Worm (Caenorhabditis elegans): ENCODE data around the gene K10C9.4.

Gene K10C9.4

DNA sequence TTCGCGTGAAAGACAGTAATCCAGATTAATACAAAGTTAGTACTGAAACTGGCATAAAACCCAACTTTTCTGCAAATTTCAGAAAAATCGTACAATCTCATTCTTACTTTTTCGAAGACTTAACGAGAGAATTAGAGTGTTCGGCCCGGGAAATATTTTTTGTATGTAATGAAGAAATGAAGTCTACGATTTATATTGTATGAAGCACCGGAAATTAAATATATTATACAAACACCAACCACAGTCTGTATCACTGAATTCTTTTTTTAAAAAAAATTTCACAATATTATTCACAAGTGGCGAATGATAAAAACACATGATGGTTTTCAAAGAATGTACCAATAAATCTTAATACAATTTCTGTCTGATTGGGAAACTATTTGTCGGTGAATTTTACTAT, 11.7 kb upstream of the K10C9.4 start, which contains the start of gene str-67:
Gene str-67, minus strand, starts transcription at position 101 of the 400 bp plus-strand sequence.
- TF ChIP-seq tbx-11 (GFP tag; IDR thresholded peaks at IDR 0.05), result no peak
- no peak for TF ChIP-seq hmg-4 (GFP tag; optimal IDR thresholded peaks at IDR 0.05)
- TF ChIP-seq flt-1 (GFP tag; IDR thresholded peaks at IDR 0.05), result no peak
- TF ChIP-seq aly-1 (tag; optimal IDR thresholded peaks at IDR 0.05), result no peak
- no peak for TF ChIP-seq scrt-1 (GFP tag; IDR thresholded peaks at IDR 0.05)
- no peak for TF ChIP-seq hnd-1 (tag; optimal IDR thresholded peaks at IDR 0.05)
- no peak for TF ChIP-seq tbx-37 (GFP tag; conservative IDR thresholded peaks at IDR 0.05)
- TF ChIP-seq ceh-13 (GFP tag; optimal IDR thresholded peaks at IDR 0.05), result no peak
- TF ChIP-seq ceh-36 (tag; optimal IDR thresholded peaks at IDR 0.05), result no peak
- no peak for TF ChIP-seq hmbx-1 (tag; optimal IDR thresholded peaks at IDR 0.05)
- TF ChIP-seq sea-1 (GFP tag; conservative IDR thresholded peaks at IDR 0.05), result no peak
- TF ChIP-seq B0310.2 (tag; optimal IDR thresholded peaks at IDR 0.05), result no peak
- TF ChIP-seq F13C5.2 (tag; optimal IDR thresholded peaks at IDR 0.05), result no peak
- TF ChIP-seq ets-7 (tag; optimal IDR thresholded peaks at IDR 0.05), result no peak
- no peak for TF ChIP-seq tra-4 (tag; optimal IDR thresholded peaks at IDR 0.05)
- TF ChIP-seq pes-1 (GFP tag; IDR thresholded peaks at IDR 0.05), result no peak
- no peak for TF ChIP-seq ama-1 (optimal IDR thresholded peaks at IDR 0.05)

DNA sequence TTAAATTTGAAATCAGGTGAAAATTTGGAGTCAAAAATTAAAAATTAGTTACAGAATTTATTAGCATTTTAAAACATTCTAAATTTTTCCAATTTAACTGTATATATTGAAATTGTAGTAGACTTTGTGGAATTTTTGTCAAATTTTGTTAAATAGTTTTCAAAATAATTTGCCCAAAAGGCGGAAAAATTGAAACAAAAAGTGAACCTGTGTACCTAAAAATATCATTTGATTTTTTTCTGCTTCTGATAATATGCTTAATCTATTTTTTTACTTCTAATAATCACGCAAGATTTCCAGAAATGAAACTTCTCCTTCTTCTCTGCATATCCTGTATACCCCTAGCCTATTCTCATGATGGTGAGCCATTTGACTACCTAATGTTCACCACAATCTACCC, 8.5 kb upstream of the K10C9.4 start, which contains the start of gene rnst-2:
Gene rnst-2, plus strand, starts transcription at position 301 of the 400 bp plus-strand sequence.
- TF ChIP-seq tbx-37 (GFP tag; conservative IDR thresholded peaks at IDR 0.05) (no peak), F13C5.2 (tag; optimal IDR thresholded peaks at IDR 0.05) (no peak), aly-1 (tag; optimal IDR thresholded peaks at IDR 0.05) (no peak), ceh-13 (GFP tag; optimal IDR thresholded peaks at IDR 0.05) (no peak), ceh-36 (tag; optimal IDR thresholded peaks at IDR 0.05) (no peak), scrt-1 (GFP tag; IDR thresholded peaks at IDR 0.05) (no peak), ama-1 (optimal IDR thresholded peaks at IDR 0.05) (no peak)

DNA sequence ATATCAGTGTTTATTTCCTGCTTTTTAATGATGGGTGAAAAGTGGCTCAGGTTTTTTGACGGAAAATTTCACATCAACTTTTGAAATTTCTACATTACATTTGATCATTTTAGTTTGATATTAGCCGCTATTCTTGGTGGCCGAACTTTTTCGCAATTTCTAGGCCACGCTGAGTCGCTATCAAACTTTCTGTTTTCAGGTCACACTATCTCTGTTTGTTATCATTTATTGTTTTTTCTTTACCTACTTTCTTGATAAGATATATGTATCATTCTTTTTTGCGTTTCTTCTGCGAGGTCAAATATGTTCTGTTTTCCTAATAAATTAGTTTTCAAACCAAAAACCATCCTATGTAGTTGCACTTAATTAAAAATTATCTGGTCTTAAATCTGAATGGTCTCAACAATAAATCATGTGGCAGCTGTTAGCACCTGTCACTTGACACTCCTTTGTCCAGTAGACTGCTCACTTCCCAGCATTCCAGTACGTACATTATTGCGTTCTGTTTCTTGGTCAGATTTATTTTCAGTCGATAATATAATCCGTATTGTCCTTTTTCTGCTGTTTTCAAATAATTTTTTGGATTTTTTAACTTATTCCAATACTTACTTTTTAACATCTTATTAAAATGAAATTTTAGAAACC, 7.5 kb upstream of the K10C9.4 start:
- TF ChIP-seq flt-1 (GFP tag; IDR thresholded peaks at IDR 0.05) (no peak), hmg-4 (GFP tag; optimal IDR thresholded peaks at IDR 0.05) (no peak), ets-7 (tag; optimal IDR thresholded peaks at IDR 0.05) (no peak), ceh-13 (GFP tag; optimal IDR thresholded peaks at IDR 0.05) (no peak), hnd-1 (tag; optimal IDR thresholded peaks at IDR 0.05) (no peak), tbx-11 (GFP tag; IDR thresholded peaks at IDR 0.05) (no peak), pes-1 (GFP tag; IDR thresholded peaks at IDR 0.05) (no peak), ama-1 (optimal IDR thresholded peaks at IDR 0.05) (no peak), ceh-36 (tag; optimal IDR thresholded peaks at IDR 0.05) (no peak), tbx-37 (GFP tag; conservative IDR thresholded peaks at IDR 0.05) (no peak), tra-4 (tag; optimal IDR thresholded peaks at IDR 0.05) (no peak), hmbx-1 (tag; optimal IDR thresholded peaks at IDR 0.05) (no peak), sea-1 (GFP tag; conservative IDR thresholded peaks at IDR 0.05) (no peak), aly-1 (tag; optimal IDR thresholded peaks at IDR 0.05) (no peak), B0310.2 (tag; optimal IDR thresholded peaks at IDR 0.05) (no peak), scrt-1 (GFP tag; IDR thresholded peaks at IDR 0.05) (no peak), F13C5.2 (tag; optimal IDR thresholded peaks at IDR 0.05) (no peak)

DNA sequence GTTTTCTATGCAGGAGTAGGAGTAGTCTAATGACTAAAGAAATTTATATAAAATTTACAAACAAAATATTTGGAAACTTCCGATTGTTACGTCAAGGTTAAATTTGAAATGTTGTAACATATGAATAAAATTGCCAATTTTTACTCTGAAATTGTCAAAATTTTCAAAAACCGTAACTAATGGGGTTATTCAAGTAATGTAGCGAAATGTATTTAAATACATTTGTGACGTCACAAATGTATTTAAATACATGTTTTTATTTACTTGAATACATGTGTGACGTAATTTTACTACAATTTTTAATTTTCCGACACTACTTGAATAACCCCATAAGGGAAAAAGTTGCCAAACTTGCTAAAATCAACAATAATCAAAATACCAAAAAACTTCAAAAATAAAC, 571 bp upstream of the K10C9.4 start:
- TF ChIP-seq hmbx-1 (tag; optimal IDR thresholded peaks at IDR 0.05), result no peak
- no peak for TF ChIP-seq ceh-13 (GFP tag; optimal IDR thresholded peaks at IDR 0.05)
- no peak for TF ChIP-seq sea-1 (GFP tag; conservative IDR thresholded peaks at IDR 0.05)
- no peak for TF ChIP-seq ets-7 (tag; optimal IDR thresholded peaks at IDR 0.05)
- no peak for TF ChIP-seq flt-1 (GFP tag; IDR thresholded peaks at IDR 0.05)
- no peak for TF ChIP-seq pes-1 (GFP tag; IDR thresholded peaks at IDR 0.05)
- TF ChIP-seq tbx-37 (GFP tag; conservative IDR thresholded peaks at IDR 0.05), result no peak
- no peak for TF ChIP-seq F13C5.2 (tag; optimal IDR thresholded peaks at IDR 0.05)

ce11 chrV:1051651-1052050, 1.2 kb downstream of the K10C9.4 start:
- TF ChIP-seq pes-1 (GFP tag; IDR thresholded peaks at IDR 0.05) (no peak), ets-7 (tag; optimal IDR thresholded peaks at IDR 0.05) (no peak), hnd-1 (tag; optimal IDR thresholded peaks at IDR 0.05) (no peak), F13C5.2 (tag; optimal IDR thresholded peaks at IDR 0.05) (no peak), tbx-37 (GFP tag; conservative IDR thresholded peaks at IDR 0.05) (no peak), sea-1 (GFP tag; conservative IDR thresholded peaks at IDR 0.05) (no peak), tra-4 (tag; optimal IDR thresholded peaks at IDR 0.05) (no peak), ceh-36 (tag; optimal IDR thresholded peaks at IDR 0.05) (no peak), aly-1 (tag; optimal IDR thresholded peaks at IDR 0.05) (no peak), ama-1 (optimal IDR thresholded peaks at IDR 0.05) (no peak), hmg-4 (GFP tag; optimal IDR thresholded peaks at IDR 0.05) (no peak), tbx-11 (GFP tag; IDR thresholded peaks at IDR 0.05) (no peak)

ce11 chrV:1049334-1049733, 3.5 kb downstream of the K10C9.4 start:
- TF ChIP-seq B0310.2 (tag; optimal IDR thresholded peaks at IDR 0.05) (no peak), hnd-1 (tag; optimal IDR thresholded peaks at IDR 0.05) (no peak), ceh-13 (GFP tag; optimal IDR thresholded peaks at IDR 0.05) (no peak), flt-1 (GFP tag; IDR thresholded peaks at IDR 0.05) (no peak), F13C5.2 (tag; optimal IDR thresholded peaks at IDR 0.05) (no peak), ets-7 (tag; optimal IDR thresholded peaks at IDR 0.05) (no peak), hmg-4 (GFP tag; optimal IDR thresholded peaks at IDR 0.05) (no peak), tbx-11 (GFP tag; IDR thresholded peaks at IDR 0.05) (no peak)

DNA sequence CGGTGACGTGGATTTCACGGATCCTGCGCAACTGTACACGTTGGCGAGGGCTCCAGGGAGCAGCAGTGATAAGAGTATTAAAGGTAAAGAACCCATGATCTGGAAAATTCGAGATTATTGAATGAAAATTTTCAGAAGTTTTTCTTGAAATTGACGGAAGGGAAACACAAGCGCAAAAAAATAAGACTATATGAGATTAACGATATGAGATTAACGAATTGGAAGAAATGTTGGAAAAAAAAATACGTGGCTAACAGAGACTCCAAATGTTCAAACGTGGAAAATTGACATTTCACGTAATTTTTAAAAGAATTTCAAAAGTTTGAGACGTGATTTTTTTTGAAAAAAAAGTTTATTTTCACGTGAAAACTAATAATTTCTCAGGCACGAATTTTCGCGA, 4.3 kb downstream of the K10C9.4 start, which contains the start of gene nra-4:
Gene nra-4, minus strand, starts transcription at position 101 of the 400 bp plus-strand sequence.
- TF ChIP-seq ceh-36 (tag; optimal IDR thresholded peaks at IDR 0.05), result no peak
- no peak for TF ChIP-seq hnd-1 (tag; optimal IDR thresholded peaks at IDR 0.05)
- no peak for TF ChIP-seq ets-7 (tag; optimal IDR thresholded peaks at IDR 0.05)
- no peak for TF ChIP-seq hmg-4 (GFP tag; optimal IDR thresholded peaks at IDR 0.05)
- TF ChIP-seq flt-1 (GFP tag; IDR thresholded peaks at IDR 0.05), result no peak

- TF ChIP-seq ama-1 (optimal IDR thresholded peaks at IDR 0.05) (no peak), tbx-37 (GFP tag; conservative IDR thresholded peaks at IDR 0.05) (no peak), pes-1 (GFP tag; IDR thresholded peaks at IDR 0.05) (no peak), hmg-4 (GFP tag; optimal IDR thresholded peaks at IDR 0.05) (no peak), hnd-1 (tag; optimal IDR thresholded peaks at IDR 0.05) (no peak), B0310.2 (tag; optimal IDR thresholded peaks at IDR 0.05) (no peak), tra-4 (tag; optimal IDR thresholded peaks at IDR 0.05) (no peak), sea-1 (GFP tag; conservative IDR thresholded peaks at IDR 0.05) (no peak)
Observed at ce11 chrV:1047251-1047650, 5.6 kb downstream of the K10C9.4 start.

Measured in whole organism, early embryonic.